Worm (Caenorhabditis elegans) whole organism, L4 larva: ENCODE results near the gene K01A12.4.

Experiments
- ama-1 ChIP-seq: fragments of 150-350 bp; optimal IDR thresholded peaks from 2 replicates; lab custom pipeline; 2014; ENCODE audit warnings: inconsistent platforms, mixed read lengths
- dpl-1 ChIP-seq: fragments of 150-350 bp; optimal IDR thresholded peaks from 2 replicates; lab custom pipeline; 2014; ENCODE audit warnings: missing biosample characterization, missing genetic modification reagents, missing genetic modification characterization
- jun-1 ChIP-seq: fragments of 150-350 bp; optimal IDR thresholded peaks from 2 replicates; lab custom pipeline; 2014; ENCODE audit warnings: missing biosample characterization, missing genetic modification reagents, missing genetic modification characterization
- lin-13 ChIP-seq: fragments of 150-350 bp; optimal IDR thresholded peaks from 2 replicates; lab custom pipeline; 2014; ENCODE audit warnings: missing biosample characterization, missing genetic modification reagents, missing genetic modification characterization
- lsy-2 ChIP-seq, 2 experiments: fragments of 150-350 bp in 1 of 2; sonication (generic microtip) in 1 of 2; optimal IDR thresholded peaks; 2 replicates each; lab custom pipeline; 2014 to 2017; ENCODE audit warnings: missing biosample characterization in 2 of 2, missing genetic modification characterization in 2 of 2
- nhr-25 ChIP-seq: sonication (generic microtip); optimal IDR thresholded peaks from 2 replicates; lab custom pipeline; 2017; ENCODE audit warnings: missing genetic modification characterization, mild to moderate bottlenecking, missing compliant biosample characterization, antibody characterized with exemption, moderate library complexity, borderline replicate concordance; ENCODE audit not compliant: insufficient read depth
- nhr-77 ChIP-seq: fragments of 150-350 bp; optimal IDR thresholded peaks from 2 replicates; lab custom pipeline; 2014; ENCODE audit warnings: missing biosample characterization, missing genetic modification characterization
- skn-1 ChIP-seq: fragments of 150-350 bp; optimal IDR thresholded peaks from 2 replicates; lab custom pipeline; 2014; ENCODE audit warnings: missing biosample characterization, missing genetic modification characterization

DNA sequence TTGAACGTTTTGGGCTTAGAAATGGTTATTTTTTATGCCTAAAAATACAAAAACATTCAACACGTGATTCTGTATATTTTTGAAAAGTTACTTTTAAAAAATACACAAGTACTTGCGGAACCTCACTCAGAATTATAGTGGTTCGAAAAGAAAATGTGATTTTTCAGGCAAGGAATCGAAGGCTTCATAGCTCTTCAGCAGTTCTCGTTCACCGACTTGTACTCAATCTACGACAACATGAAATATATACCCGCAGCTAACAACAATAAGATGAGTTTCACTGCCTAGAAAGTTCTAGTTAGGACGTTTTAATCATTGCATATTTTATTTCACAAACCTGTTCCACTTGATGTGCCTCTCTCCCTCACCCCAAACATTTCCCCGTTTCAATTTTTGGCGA is 48.1 kb upstream of the K01A12.4 start:
- TF ChIP-seq ama-1 (lab: Kevin White, UChicago) (no peak), dpl-1 (GFP tag; lab: Kevin White, UChicago) (no peak), lin-13 (GFP tag; lab: Kevin White, UChicago) (no peak), jun-1 (tag; lab: Kevin White, UChicago) (no peak), nhr-77 (tag; lab: Kevin White, UChicago) (no peak), lsy-2 (tag; optimal IDR thresholded peaks at IDR 0.05; lab: Kevin White, UChicago) (no peak), nhr-25 (no peak), skn-1 (no peak)
